Worm (Caenorhabditis elegans) whole organism, young adult: Measurements from ENCODE around the gene txdc-12.2.

Experiments used
- ZK185.1 ChIP-seq: sonication (generic microtip); optimal IDR thresholded peaks from 2 replicates; lab custom pipeline; 2016; ENCODE audit warnings: mild to moderate bottlenecking, missing genetic modification characterization, missing compliant biosample characterization; ENCODE audit not compliant: poor library complexity, severe bottlenecking
- efl-1 ChIP-seq: fragments of 150-350 bp; optimal IDR thresholded peaks from 2 replicates; lab custom pipeline; 2014; ENCODE audit warnings: missing biosample characterization, missing genetic modification reagents, missing genetic modification characterization
- ets-4 ChIP-seq: fragments of 200-800 bp; sonication (Bioruptor generic); optimal IDR thresholded peaks from 2 replicates; lab custom pipeline; 2018; ENCODE audit warnings: mild to moderate bottlenecking, missing genetic modification characterization, missing compliant biosample characterization
- lin-26 ChIP-seq: fragments of 200-800 bp; sonication (Bioruptor generic); IDR thresholded peaks from 2 replicates; pipeline ENCODE4 v1.3.6; 2022; ENCODE audit warnings: missing genetic modification reagents, missing genetic modification characterization, missing compliant biosample characterization
- lin-54 ChIP-seq: fragments of 200-800 bp; sonication (Bioruptor generic); optimal IDR thresholded peaks from 2 replicates; lab custom pipeline; 2018; ENCODE audit warnings: mild to moderate bottlenecking, missing genetic modification characterization, missing compliant biosample characterization

ce11 chrX:2051602-2052001, 22.6 kb upstream of the txdc-12.2 start, which contains the start of gene Y102A11A.1:
- TF ChIP-seq ets-4 (GFP tag; lab: Kevin White, UChicago) (no peak), efl-1 (GFP tag; lab: Kevin White, UChicago) (no peak), lin-26 (GFP tag; lab: Robert Waterston, UW) (no peak), lin-54 (no peak), ZK185.1 (tag; lab: Kevin White, UChicago) (no peak)
